Fruit fly (Drosophila melanogaster): ENCODE results near the gene EMC2A.
A peak's percentile ranks its signal among the peaks of the same experiment; 100 is the strongest.

The EMC2A gene

dm6 chr3R:16991781-16992180 is 4.1 kb downstream of the EMC2A start, which contains the start of gene EMC2B (continued):
- TF ChIP-seq CG31388 (GFP tag; optimal IDR thresholded peaks at IDR 0.05) (no peak), zfh2 (GFP tag; optimal IDR thresholded peaks at IDR 0.05) (peak; percentile 76), bowl (GFP tag; IDR thresholded peaks at IDR 0.05) (no peak), CG9876 (GFP tag; optimal IDR thresholded peaks at IDR 0.05) (no peak), CG34376 (GFP tag; optimal IDR thresholded peaks at IDR 0.05) (no peak), HHEX (GFP tag; optimal IDR thresholded peaks at IDR 0.05) (no peak), Sry-δ (GFP tag; optimal IDR thresholded peaks at IDR 0.05) (no peak), CG18011 (GFP tag; optimal IDR thresholded peaks at IDR 0.05) (no peak), Fer1 (GFP tag; optimal IDR thresholded peaks at IDR 0.05) (peak; percentile 24), CG8290 (GFP tag; optimal IDR thresholded peaks at IDR 0.05) (peak; percentile 27), CG8290 (tag; optimal IDR thresholded peaks at IDR 0.05) (peak in 1 of 2 experiments; percentile 67), Fer3 (tag; optimal IDR thresholded peaks at IDR 0.05) (peak; percentile 29), CG4730 (GFP tag; IDR thresholded peaks at IDR 0.05) (no peak), NFAT (GFP tag; IDR thresholded peaks at IDR 0.05) (no peak), CG17802 (tag; optimal IDR thresholded peaks at IDR 0.05) (no peak), sima (GFP tag; optimal IDR thresholded peaks at IDR 0.05) (peak; percentile 11), Eip74EF (GFP tag; optimal IDR thresholded peaks at IDR 0.05) (no peak), maf-S (GFP tag; optimal IDR thresholded peaks at IDR 0.05) (peak; percentile 33), fu2 (GFP tag; optimal IDR thresholded peaks at IDR 0.05) (no peak), fd96Cb (tag; optimal IDR thresholded peaks at IDR 0.05) (no peak), CG7786 (GFP tag; optimal IDR thresholded peaks at IDR 0.05) (peak; percentile 11), Antp (GFP tag; optimal IDR thresholded peaks at IDR 0.05) (peak; percentile 52), wor (GFP tag; IDR thresholded peaks at IDR 0.05) (no peak), Atf6 (GFP tag; IDR thresholded peaks at IDR 0.05) (no peak), CG30020 (tag; optimal IDR thresholded peaks at IDR 0.05) (no peak), btn (GFP tag; optimal IDR thresholded peaks at IDR 0.05) (no peak), CG13894 (tag; optimal IDR thresholded peaks at IDR 0.05) (no peak), Abd-B (GFP tag; optimal IDR thresholded peaks at IDR 0.05) (peak; percentile 62), Ptx1 (GFP tag; IDR thresholded peaks at IDR 0.05) (no peak), MESR4 (GFP tag; optimal IDR thresholded peaks at IDR 0.05) (peak; percentile 53), Neu2 (GFP tag; optimal IDR thresholded peaks at IDR 0.05; ENCODE audit: borderline replicate concordance) (no peak), ham (GFP tag; IDR thresholded peaks at IDR 0.05) (no peak), CG12744 (GFP tag; optimal IDR thresholded peaks at IDR 0.05) (no peak), Lhr (GFP tag; optimal IDR thresholded peaks at IDR 0.05) (no peak), Usf (GFP tag; optimal IDR thresholded peaks at IDR 0.05) (no peak), CG8089 (GFP tag; optimal IDR thresholded peaks at IDR 0.05) (no peak), CG7963 (GFP tag; IDR thresholded peaks at IDR 0.05; ENCODE audit: partially characterized antibody) (no peak), CG5180 (GFP tag; optimal IDR thresholded peaks at IDR 0.05) (no peak), emc (GFP tag; optimal IDR thresholded peaks at IDR 0.05) (no peak), gfzf (GFP tag; optimal IDR thresholded peaks at IDR 0.05) (peak; percentile 87), Dip2 (GFP tag; IDR thresholded peaks at IDR 0.05) (no peak), danr (GFP tag; IDR thresholded peaks at IDR 0.05) (no peak), Chrac-16 (GFP tag; optimal IDR thresholded peaks at IDR 0.05) (peak; percentile 16), ato (GFP tag; IDR thresholded peaks at IDR 0.05; ENCODE audit: partially characterized antibody) (no peak), CG30431 (GFP tag; optimal IDR thresholded peaks at IDR 0.05) (no peak), B-H1 (GFP tag; IDR thresholded peaks at IDR 0.05) (no peak), CG12155 (GFP tag; optimal IDR thresholded peaks at IDR 0.05) (peak; percentile 39), Poxn (GFP tag; IDR thresholded peaks at IDR 0.05) (no peak), ssp (GFP tag; IDR thresholded peaks at IDR 0.05) (no peak), pum (GFP tag; optimal IDR thresholded peaks at IDR 0.05) (peak; percentile 65), Dref (GFP tag; IDR thresholded peaks at IDR 0.05) (no peak), Bteb2 (GFP tag; optimal IDR thresholded peaks at IDR 0.05) (peak; percentile 10)
